Worm (Caenorhabditis elegans): Measurements from ENCODE around the gene H04M03.11.

- TF ChIP-seq lin-15B (tag; optimal IDR thresholded peaks at IDR 0.05) (no peak), nhr-77 (tag; optimal IDR thresholded peaks at IDR 0.05) (no peak), ama-1 (optimal IDR thresholded peaks at IDR 0.05) (no peak), egl-27 (tag; optimal IDR thresholded peaks at IDR 0.05) (no peak), blmp-1 (tag; optimal IDR thresholded peaks at IDR 0.05) (no peak), nhr-11 (tag; optimal IDR thresholded peaks at IDR 0.05) (no peak), ceh-8 (GFP tag; optimal IDR thresholded peaks at IDR 0.05) (no peak)
Measured at ce11 chrIV:5915152-5915551, 30.8 kb upstream of the H04M03.11 start.
